Worm (Caenorhabditis elegans) whole organism, young adult: Measurements from ENCODE around the gene R06F6.12.

Experiments used
- B0019.2 ChIP-seq: fragments of 200-800 bp; sonication (Bioruptor generic); conservative IDR thresholded peaks from 2 replicates; pipeline ENCODE4 v1.3.6; 2022; ENCODE audit warnings: missing genetic modification reagents, missing genetic modification characterization, missing compliant biosample characterization
- C06A6.2 ChIP-seq: fragments of 200-800 bp; sonication (Bioruptor generic); conservative IDR thresholded peaks from 2 replicates; pipeline ENCODE4 v1.3.6; 2022; ENCODE audit warnings: missing genetic modification characterization, missing compliant biosample characterization
- K12H6.12 ChIP-seq: fragments of 200-800 bp; sonication (Bioruptor generic); optimal IDR thresholded peaks from 2 replicates; lab custom pipeline; 2018; ENCODE audit warnings: mild to moderate bottlenecking, missing genetic modification characterization, missing compliant biosample characterization
- Y56A3A.18 ChIP-seq: fragments of 200-800 bp; sonication (Bioruptor generic); IDR thresholded peaks from 2 replicates; pipeline ENCODE4 v1.3.6; 2022; ENCODE audit warnings: missing genetic modification reagents, missing genetic modification characterization, missing compliant biosample characterization
- atf-7 ChIP-seq: sonication (generic microtip); optimal IDR thresholded peaks from 2 replicates; lab custom pipeline; 2017; ENCODE audit warnings: mild to moderate bottlenecking, missing genetic modification characterization, missing compliant biosample characterization
- attf-3 ChIP-seq: fragments of 200-800 bp; sonication (Bioruptor generic); conservative IDR thresholded peaks from 2 replicates; pipeline ENCODE4 v1.3.6; 2022; ENCODE audit warnings: missing genetic modification reagents, missing genetic modification characterization, missing compliant biosample characterization
- attf-5 ChIP-seq: fragments of 200-800 bp; sonication (Bioruptor generic); optimal IDR thresholded peaks from 2 replicates; lab custom pipeline; 2018; ENCODE audit warnings: mild to moderate bottlenecking, missing genetic modification characterization, missing compliant biosample characterization
- ccch-3 ChIP-seq: fragments of 200-800 bp; sonication (Bioruptor generic); optimal IDR thresholded peaks from 2 replicates; lab custom pipeline; 2018; ENCODE audit warnings: mild to moderate bottlenecking, missing genetic modification characterization, missing compliant biosample characterization
- cebp-1 ChIP-seq, 2 experiments: fragments of 200-800 bp in 1 of 2; sonication (Bioruptor generic) in 1 of 2; sonication (generic microtip) in 1 of 2; IDR thresholded peaks in 1 of 2; optimal IDR thresholded peaks in 1 of 2; 2 replicates each; pipeline versions ENCODE4 v1.3.6 to Lab custom; 2017 to 2022; ENCODE audit warnings: missing compliant biosample characterization in 2 of 2, missing genetic modification characterization in 2 of 2, mild to moderate bottlenecking in 1 of 2, missing genetic modification reagents in 1 of 2, moderate library complexity in 1 of 2
- chd-7 ChIP-seq: sonication (generic microtip); optimal IDR thresholded peaks from 2 replicates; lab custom pipeline; 2016; ENCODE audit warnings: mild to moderate bottlenecking, missing genetic modification characterization, moderate library complexity, missing compliant biosample characterization
- die-1 ChIP-seq: sonication (generic microtip); optimal IDR thresholded peaks from 2 replicates; lab custom pipeline; 2016; ENCODE audit warnings: missing genotype, mild to moderate bottlenecking, missing genetic modification characterization, missing compliant biosample characterization
- dox-1 ChIP-seq: fragments of 200-800 bp; sonication (Bioruptor generic); IDR thresholded peaks from 2 replicates; pipeline ENCODE4 v1.3.6; 2022; ENCODE audit warnings: missing genetic modification reagents, missing genetic modification characterization, missing compliant biosample characterization
- efl-1 ChIP-seq: fragments of 150-350 bp; optimal IDR thresholded peaks from 2 replicates; lab custom pipeline; 2014; ENCODE audit warnings: missing biosample characterization, missing genetic modification reagents, missing genetic modification characterization
- egl-44 ChIP-seq: fragments of 200-800 bp; sonication (Bioruptor generic); IDR thresholded peaks from 2 replicates; pipeline ENCODE4 v1.3.6; 2022; ENCODE audit warnings: missing genetic modification reagents, missing genetic modification characterization, missing compliant biosample characterization
- gei-17 ChIP-seq: fragments of 200-800 bp; sonication (Bioruptor generic); optimal IDR thresholded peaks from 2 replicates; lab custom pipeline; 2018; ENCODE audit warnings: mild to moderate bottlenecking, missing genetic modification characterization, missing compliant biosample characterization
- him-1 ChIP-seq: sonication (generic microtip); optimal IDR thresholded peaks from 2 replicates; lab custom pipeline; 2016; ENCODE audit warnings: missing genotype, missing genetic modification reagents, missing genetic modification characterization, missing compliant biosample characterization
- hlh-26 ChIP-seq: fragments of 200-800 bp; sonication (Bioruptor generic); conservative IDR thresholded peaks from 2 replicates; pipeline ENCODE4 v1.3.6; 2022; ENCODE audit warnings: missing genetic modification reagents, missing genetic modification characterization, missing compliant biosample characterization
- hmg-1.2 ChIP-seq: fragments of 200-800 bp; sonication (Bioruptor generic); IDR thresholded peaks from 2 replicates; pipeline ENCODE4 v1.3.6; 2022; ENCODE audit warnings: missing genetic modification reagents, missing genetic modification characterization, missing compliant biosample characterization
- hmg-20 ChIP-seq: fragments of 200-800 bp; sonication (Bioruptor generic); IDR thresholded peaks from 2 replicates; pipeline ENCODE4 v1.3.6; 2022; ENCODE audit warnings: missing genetic modification reagents, missing genetic modification characterization, missing compliant biosample characterization
- hsf-1 ChIP-seq: fragments of 200-800 bp; sonication (Bioruptor generic); IDR thresholded peaks from 2 replicates; pipeline ENCODE4 v1.3.6; 2022; ENCODE audit warnings: missing genetic modification reagents, missing genetic modification characterization, missing compliant biosample characterization
- let-607 ChIP-seq, 2 experiments: fragments of 200-800 bp in 1 of 2; sonication (Bioruptor generic) in 1 of 2; sonication (generic microtip) in 1 of 2; optimal IDR thresholded peaks; 2 replicates each; lab custom pipeline; 2016 to 2018; ENCODE audit warnings: mild to moderate bottlenecking in 2 of 2, missing compliant biosample characterization in 2 of 2, missing genetic modification characterization in 2 of 2, moderate library complexity in 2 of 2, missing genotype in 1 of 2
- lin-40 ChIP-seq: sonication (generic microtip); optimal IDR thresholded peaks from 2 replicates; lab custom pipeline; 2016; ENCODE audit warnings: missing genetic modification characterization, mild to moderate bottlenecking, missing compliant biosample characterization, missing genotype, missing genetic modification reagents
- lsl-1 ChIP-seq: fragments of 200-800 bp; sonication (Bioruptor generic); optimal IDR thresholded peaks from 2 replicates; lab custom pipeline; 2018; ENCODE audit warnings: mild to moderate bottlenecking, missing genetic modification characterization, moderate library complexity, missing compliant biosample characterization
- lsy-27 ChIP-seq: sonication (generic microtip); optimal IDR thresholded peaks from 2 replicates; lab custom pipeline; 2017; ENCODE audit warnings: missing genetic modification characterization, mild to moderate bottlenecking, missing compliant biosample characterization, antibody characterized with exemption, missing genotype, borderline replicate concordance; ENCODE audit not compliant: insufficient read depth
- madf-6 ChIP-seq: fragments of 200-800 bp; sonication (Bioruptor generic); IDR thresholded peaks from 2 replicates; pipeline ENCODE4 v1.3.6; 2022; ENCODE audit warnings: missing genetic modification reagents, missing genetic modification characterization, missing compliant biosample characterization
- mel-28 ChIP-seq: sonication (generic microtip); optimal IDR thresholded peaks from 2 replicates; lab custom pipeline; 2016; ENCODE audit warnings: borderline replicate concordance, mild to moderate bottlenecking, missing genetic modification characterization, missing compliant biosample characterization
- nfyb-1 ChIP-seq: fragments of 200-800 bp; sonication (Bioruptor generic); IDR thresholded peaks from 2 replicates; pipeline ENCODE4 v1.3.6; 2022; ENCODE audit warnings: missing genetic modification reagents, missing genetic modification characterization, missing compliant biosample characterization
- nhr-80 ChIP-seq: sonication (generic microtip); optimal IDR thresholded peaks from 2 replicates; lab custom pipeline; 2016; ENCODE audit warnings: missing genetic modification characterization, missing compliant biosample characterization
- snpc-3.4 ChIP-seq: sonication (generic microtip); optimal IDR thresholded peaks from 2 replicates; lab custom pipeline; 2017; ENCODE audit warnings: missing genetic modification characterization, mild to moderate bottlenecking, missing compliant biosample characterization, antibody characterized with exemption, moderate library complexity, missing genotype, missing genetic modification reagents
- tbx-9 ChIP-seq: sonication (generic microtip); optimal IDR thresholded peaks from 2 replicates; lab custom pipeline; 2016; ENCODE audit warnings: borderline replicate concordance, missing genetic modification characterization, inconsistent platforms, missing compliant biosample characterization
- tlf-1 ChIP-seq: fragments of 200-800 bp; sonication (Bioruptor generic); optimal IDR thresholded peaks from 2 replicates; lab custom pipeline; 2018; ENCODE audit warnings: mild to moderate bottlenecking, missing genetic modification characterization, missing compliant biosample characterization
- ztf-6 ChIP-seq: fragments of 200-800 bp; sonication (Bioruptor generic); IDR thresholded peaks from 2 replicates; pipeline ENCODE4 v1.3.6; 2022; ENCODE audit warnings: missing genetic modification reagents, missing genetic modification characterization, missing compliant biosample characterization

R06F6.12 gene

DNA sequence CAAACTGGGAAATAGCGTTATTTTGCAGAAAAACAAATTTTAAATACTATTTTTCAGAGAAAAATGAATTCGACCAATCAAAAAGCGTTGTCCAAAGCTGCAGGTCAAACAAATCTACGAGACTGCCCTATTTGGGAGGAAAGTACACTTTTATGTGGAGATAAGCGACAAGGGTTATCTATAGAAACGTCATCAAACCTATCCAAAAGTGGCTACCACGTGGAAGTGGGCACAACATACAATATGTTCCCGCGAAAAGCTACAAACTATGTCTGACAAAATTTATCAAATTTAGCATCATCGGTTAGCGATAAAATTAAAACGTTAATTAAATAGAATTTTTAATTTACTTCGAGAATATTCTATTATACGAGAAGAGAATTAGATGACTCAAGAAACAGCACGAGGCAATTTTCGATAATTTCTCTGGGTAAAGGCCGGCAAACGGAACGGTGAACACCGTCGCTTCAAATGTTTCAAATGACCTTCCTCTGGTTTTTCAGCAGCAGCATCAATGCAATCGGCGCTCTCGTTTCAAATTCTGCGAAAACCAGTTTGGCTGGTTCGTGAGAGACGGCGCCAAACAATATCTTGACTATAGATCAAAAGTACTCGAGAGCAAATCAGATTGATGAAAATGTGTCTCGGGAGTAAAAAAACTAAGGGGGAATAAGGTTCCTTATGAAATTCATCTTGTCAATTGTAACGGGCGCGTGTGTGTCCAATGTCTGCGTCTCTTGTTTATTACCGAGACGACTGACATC lies 38.0 kb upstream of the R06F6.12 start:
- peak; percentile 13 for TF ChIP-seq chd-7 (tag; lab: Kevin White, UChicago)
- peak; percentile 10 for TF ChIP-seq lin-40
- TF ChIP-seq cebp-1 (GFP tag; IDR thresholded peaks at IDR 0.05; lab: Robert Waterston, UW), result no peak
- peak; percentile 50 for TF ChIP-seq cebp-1 (tag; optimal IDR thresholded peaks at IDR 0.05; lab: Kevin White, UChicago)
- TF ChIP-seq mel-28 (tag; lab: Kevin White, UChicago), result no peak
- peak; percentile 16; the same call in 1 of the 2 replicates for TF ChIP-seq hmg-1.2
- 0 out of 2 replicates have a peak, but pooled peaks have one; percentile 19 for TF ChIP-seq hsf-1 (GFP tag; lab: Robert Waterston, UW)
- TF ChIP-seq atf-7 (tag; lab: Kevin White, UChicago), result peak; percentile 28
- TF ChIP-seq attf-3 (GFP tag; lab: Robert Waterston, UW), result 0 out of 2 replicates have a peak, but pooled peaks have one; percentile 24
- no peak for TF ChIP-seq hmg-20 (GFP tag; lab: Robert Waterston, UW)
- TF ChIP-seq let-607 (tag; optimal IDR thresholded peaks at IDR 0.05; lab: Kevin White, UChicago), result peak in 1 of 2 experiments; percentile 80

DNA sequence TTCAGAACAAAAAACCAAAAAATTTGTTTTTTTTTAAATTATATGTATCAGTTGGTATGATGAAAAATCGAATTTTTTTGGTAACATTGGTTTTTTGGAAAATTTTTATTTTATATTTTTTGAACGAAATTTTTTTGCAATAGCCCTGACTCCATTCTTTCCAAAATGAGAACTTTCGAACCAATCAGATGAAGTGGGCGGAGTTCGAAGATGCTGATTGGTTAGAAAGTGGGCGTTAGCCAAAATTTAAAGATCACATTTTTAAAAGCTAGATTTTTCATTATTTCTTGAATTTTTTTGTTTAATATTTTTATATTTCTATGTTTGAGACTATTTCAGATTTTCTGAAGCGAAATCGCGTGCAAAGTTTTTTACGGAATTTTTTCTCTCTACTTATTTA lies 37.4 kb upstream of the R06F6.12 start:
- peak; percentile 80 for TF ChIP-seq nfyb-1 (GFP tag; lab: Robert Waterston, UW)
- no peak for TF ChIP-seq die-1
- TF ChIP-seq, all 124 proteins: peak for 1

DNA sequence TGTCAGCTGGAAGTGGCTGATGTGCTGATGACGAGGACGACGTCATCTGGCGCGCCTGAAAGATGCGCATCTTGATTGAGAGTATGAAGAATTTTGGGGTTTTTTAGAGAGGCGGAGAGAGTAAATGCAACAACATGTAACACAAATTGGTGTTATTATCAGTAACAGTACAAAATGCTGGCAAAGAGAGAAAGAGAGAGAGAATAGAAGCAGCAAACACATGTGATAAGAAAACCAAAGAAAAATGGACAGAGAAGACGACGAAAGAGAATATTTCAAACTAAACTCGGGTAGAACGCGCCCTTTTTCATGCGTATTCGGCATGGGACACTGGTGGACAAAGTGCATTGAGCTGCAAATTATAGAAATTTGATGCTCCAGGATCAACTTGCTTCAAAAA lies 37.0 kb upstream of the R06F6.12 start, which contains the start of gene M106.3:
Gene M106.3 (minus strand): TSS at position 70 of the 400 bp plus-strand sequence.
- TF ChIP-seq lsy-27 (tag; lab: Kevin White, UChicago), result no peak
- no peak for TF ChIP-seq nfyb-1 (GFP tag; lab: Robert Waterston, UW)
- TF ChIP-seq lsl-1 (GFP tag; lab: Kevin White, UChicago), result no peak
- no peak for TF ChIP-seq ztf-6 (GFP tag; lab: Robert Waterston, UW)
- TF ChIP-seq ccch-3 (GFP tag; lab: Kevin White, UChicago), result no peak
- TF ChIP-seq hlh-26 (GFP tag; lab: Robert Waterston, UW), result no peak
- no peak for TF ChIP-seq tlf-1
- no peak for TF ChIP-seq egl-44 (GFP tag; lab: Robert Waterston, UW)
- peak; percentile 7 for TF ChIP-seq attf-5
- no peak for TF ChIP-seq Y56A3A.18 (GFP tag; lab: Robert Waterston, UW)
- no peak for TF ChIP-seq tbx-9 (tag; lab: Kevin White, UChicago)
- no peak for TF ChIP-seq B0019.2
- no peak for TF ChIP-seq efl-1 (GFP tag; lab: Kevin White, UChicago)
- no peak for TF ChIP-seq him-1 (tag; lab: Kevin White, UChicago)
- no peak for TF ChIP-seq madf-6
- TF ChIP-seq C06A6.2 (GFP tag; lab: Robert Waterston, UW), result no peak
- no peak for TF ChIP-seq K12H6.12 (tag; lab: Kevin White, UChicago)
- no peak for TF ChIP-seq cebp-1 (GFP tag; IDR thresholded peaks at IDR 0.05; lab: Robert Waterston, UW)
- TF ChIP-seq cebp-1 (tag; optimal IDR thresholded peaks at IDR 0.05; lab: Kevin White, UChicago), result peak; percentile 41
- peak; percentile 94 for TF ChIP-seq nhr-80 (tag; lab: Kevin White, UChicago)
- TF ChIP-seq dox-1 (GFP tag; lab: Robert Waterston, UW), result peak; percentile 61; the same call in 1 of the 2 replicates
- no peak for TF ChIP-seq snpc-3.4 (tag; lab: Kevin White, UChicago)
- peak; percentile 11 for TF ChIP-seq atf-7 (tag; lab: Kevin White, UChicago)
- no peak for TF ChIP-seq gei-17
- TF ChIP-seq, all 124 proteins: peak for 5
